Worm (Caenorhabditis elegans): ENCODE measurements around the gene lsd-1.
"Not testable (repeated sequence)": the region's sequence is repeated elsewhere in the genome, so short reads cannot be mapped to it uniquely, and the experiment has no call there.

DNA sequence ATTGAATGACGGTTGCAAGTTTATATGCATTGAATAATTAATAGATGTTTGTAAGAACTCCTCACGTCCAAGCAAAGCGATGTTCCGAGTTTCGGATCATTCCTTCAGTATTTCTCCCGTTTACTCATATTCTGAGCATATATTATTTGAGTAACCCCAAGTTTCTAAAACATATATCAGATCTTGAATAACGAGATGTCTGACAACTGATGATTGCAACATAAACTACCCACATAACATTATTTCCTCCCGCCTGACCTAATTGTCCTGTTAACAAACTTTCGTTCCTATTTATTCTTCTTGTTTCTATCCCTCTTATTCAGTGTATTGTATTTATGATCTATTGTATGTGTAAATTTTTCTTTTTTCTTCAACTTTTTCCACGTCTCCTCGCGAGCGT, 12.5 kb downstream of the lsd-1 start, which contains the start of gene C49F5.13:
- not testable (repeated sequence) for TF ChIP-seq ztf-11 (tag; optimal IDR thresholded peaks at IDR 0.05); ZK546.5 (tag; optimal IDR thresholded peaks at IDR 0.05); nhr-10 (tag; optimal IDR thresholded peaks at IDR 0.05); nhr-77 (tag; optimal IDR thresholded peaks at IDR 0.05); zag-1 (tag; optimal IDR thresholded peaks at IDR 0.05); lin-13 (GFP tag; optimal IDR thresholded peaks at IDR 0.05); sma-3 (GFP tag; optimal IDR thresholded peaks at IDR 0.05); snpc-4 (tag; optimal IDR thresholded peaks at IDR 0.05); nhr-237 (tag; optimal IDR thresholded peaks at IDR 0.05); nhr-6 (tag; optimal IDR thresholded peaks at IDR 0.05); peb-1 (tag; optimal IDR thresholded peaks at IDR 0.05); mdl-1 (tag; optimal IDR thresholded peaks at IDR 0.05); nhr-12 (tag; optimal IDR thresholded peaks at IDR 0.05); egl-27 (tag; optimal IDR thresholded peaks at IDR 0.05)

All from whole organism, L2 larva.